Worm (Caenorhabditis elegans) whole organism, L4 larva: ENCODE results near the gene srw-48.

Experiments used
- F37D6.2 ChIP-seq: sonication (generic microtip); optimal IDR thresholded peaks from 2 replicates; lab custom pipeline; 2016; ENCODE audit warnings: mild to moderate bottlenecking, missing genetic modification characterization, missing compliant biosample characterization
- F49E8.2 ChIP-seq: sonication (generic microtip); optimal IDR thresholded peaks from 2 replicates; lab custom pipeline; 2016; ENCODE audit warnings: missing compliant biosample characterization, mild to moderate bottlenecking, missing genetic modification characterization, borderline replicate concordance
- T20F7.1 ChIP-seq: fragments of 200-800 bp; sonication (Bioruptor generic); optimal IDR thresholded peaks from 2 replicates; lab custom pipeline; 2018; ENCODE audit warnings: mild to moderate bottlenecking, missing genetic modification characterization, missing compliant biosample characterization
- ZK337.2 ChIP-seq: fragments of 200-800 bp; sonication (Bioruptor generic); IDR thresholded peaks from 2 replicates; pipeline ENCODE4 v1.3.6; 2022; ENCODE audit warnings: missing genetic modification reagents, missing genetic modification characterization, missing compliant biosample characterization
- ceh-82 ChIP-seq: sonication (generic microtip); optimal IDR thresholded peaks from 2 replicates; lab custom pipeline; 2017; ENCODE audit warnings: missing biosample characterization, missing genetic modification characterization
- daf-16 ChIP-seq, 3 experiments: sonication (generic microtip); optimal IDR thresholded peaks; 2 replicates each; lab custom pipeline; 2016 to 2017; ENCODE audit warnings: missing genetic modification characterization in 3 of 3, missing genetic modification reagents in 3 of 3, mild to moderate bottlenecking in 2 of 3, missing compliant biosample characterization in 2 of 3, missing biosample characterization in 1 of 3, moderate library complexity in 1 of 3
- dmd-6 ChIP-seq: fragments of 200-800 bp; sonication (Bioruptor generic); IDR thresholded peaks from 2 replicates; pipeline ENCODE4 v1.3.6; 2022; ENCODE audit warnings: missing genetic modification reagents, missing genetic modification characterization, missing compliant biosample characterization
- lin-1 ChIP-seq: fragments of 200-800 bp; sonication (Bioruptor generic); IDR thresholded peaks from 2 replicates; pipeline ENCODE4 v1.3.6; 2022; ENCODE audit warnings: missing genetic modification reagents, missing genetic modification characterization, missing compliant biosample characterization
- madf-5 ChIP-seq, 2 experiments: fragments of 200-800 bp; sonication (Bioruptor generic); IDR thresholded peaks; 2 replicates each; pipeline ENCODE4 v1.3.6; 2022; ENCODE audit warnings: missing compliant biosample characterization in 2 of 2, missing genetic modification characterization in 2 of 2
- madf-9 ChIP-seq: fragments of 200-800 bp; sonication (Bioruptor generic); conservative IDR thresholded peaks from 2 replicates; pipeline ENCODE4 v1.3.6; 2022; ENCODE audit warnings: missing genetic modification reagents, missing genetic modification characterization, missing compliant biosample characterization
- mep-1 ChIP-seq: fragments of 150-350 bp; sonication (generic microtip); optimal IDR thresholded peaks from 3 replicates; lab custom pipeline; 2014; ENCODE audit warnings: missing biosample characterization, missing genetic modification characterization
- mes-2 ChIP-seq: sonication (generic microtip); optimal IDR thresholded peaks from 2 replicates; lab custom pipeline; 2016; ENCODE audit warnings: missing genotype, mild to moderate bottlenecking, missing genetic modification characterization, missing compliant biosample characterization; ENCODE audit not compliant: poor library complexity, severe bottlenecking
- nhr-102 ChIP-seq: sonication (generic microtip); optimal IDR thresholded peaks from 2 replicates; lab custom pipeline; 2016; ENCODE audit warnings: mild to moderate bottlenecking, missing genetic modification characterization, moderate library complexity, missing compliant biosample characterization
- nhr-41 ChIP-seq: fragments of 200-800 bp; sonication (Bioruptor generic); IDR thresholded peaks from 2 replicates; pipeline ENCODE4 v1.3.6; 2022; ENCODE audit warnings: missing genetic modification reagents, missing genetic modification characterization, missing compliant biosample characterization
- pha-4 ChIP-seq, 2 experiments: fragments of 150-350 bp in 1 of 2; fragments of 200-800 bp in 1 of 2; sonication (Bioruptor generic) in 1 of 2; IDR thresholded peaks in 1 of 2; optimal IDR thresholded peaks in 1 of 2; 2 replicates each; pipeline versions ENCODE4 v1.3.6 to Lab custom; 2014 to 2022; ENCODE audit warnings: missing genetic modification characterization in 2 of 2, missing genetic modification reagents in 2 of 2, missing biosample characterization in 1 of 2, missing compliant biosample characterization in 1 of 2
- php-3 ChIP-seq: fragments of 200-800 bp; sonication (Bioruptor generic); IDR thresholded peaks from 2 replicates; pipeline ENCODE4 v1.3.6; 2022; ENCODE audit warnings: missing genetic modification reagents, missing genetic modification characterization, missing compliant biosample characterization
- set-16 ChIP-seq: fragments of 200-800 bp; sonication (Bioruptor generic); IDR thresholded peaks from 2 replicates; pipeline ENCODE4 v1.3.6; 2022; ENCODE audit warnings: missing genetic modification reagents, missing genetic modification characterization, missing compliant biosample characterization
- zip-11 ChIP-seq: fragments of 200-800 bp; sonication (Bioruptor generic); IDR thresholded peaks from 2 replicates; pipeline ENCODE4 v1.3.6; 2022; ENCODE audit warnings: missing genetic modification characterization, missing compliant biosample characterization
- ztf-7 ChIP-seq: fragments of 150-350 bp; optimal IDR thresholded peaks from 2 replicates; lab custom pipeline; 2014; ENCODE audit warnings: missing biosample characterization, missing genetic modification characterization

srw-48 gene

ce11 chrV:16470916-16471315 lies 50.1 kb downstream of the srw-48 start, which contains the start of gene srh-138:
srh-138 (minus strand) TSS chrV:16471016.
- TF ChIP-seq T20F7.1 (GFP tag; lab: Kevin White, UChicago), result no peak
- TF ChIP-seq daf-16 (GFP tag; optimal IDR thresholded peaks at IDR 0.05; lab: Kevin White, UChicago), result no peak
- TF ChIP-seq daf-16 (tag; optimal IDR thresholded peaks at IDR 0.05; lab: Kevin White, UChicago), result no peak
- TF ChIP-seq madf-9, result no peak
- no peak for TF ChIP-seq ztf-7 (tag; lab: Kevin White, UChicago)
- no peak for TF ChIP-seq zip-11 (GFP tag; lab: Robert Waterston, UW)
- TF ChIP-seq ZK337.2, result no peak
- TF ChIP-seq F49E8.2, result no peak
- TF ChIP-seq pha-4 (GFP tag; IDR thresholded peaks at IDR 0.05; lab: Robert Waterston, UW), result no peak
- TF ChIP-seq pha-4 (tag; optimal IDR thresholded peaks at IDR 0.05; lab: Kevin White, UChicago), result no peak
- no peak for TF ChIP-seq nhr-41 (GFP tag; lab: Robert Waterston, UW)
- no peak for TF ChIP-seq lin-1 (GFP tag; lab: Robert Waterston, UW)
- no peak for TF ChIP-seq ceh-82
- no peak for TF ChIP-seq mep-1
- TF ChIP-seq mes-2 (tag; lab: Kevin White, UChicago), result no peak
- no peak for TF ChIP-seq madf-5 (GFP tag; IDR thresholded peaks at IDR 0.05; lab: Robert Waterston, UW)
- no peak for TF ChIP-seq nhr-102 (tag; lab: Kevin White, UChicago)

- TF ChIP-seq php-3 (GFP tag; lab: Robert Waterston, UW) (0 out of 2 replicates have a peak, but pooled peaks have one; percentile 19), F37D6.2 (tag; lab: Kevin White, UChicago) (no peak), set-16 (GFP tag; lab: Robert Waterston, UW) (no peak; the same call in 1 of the 2 replicates), dmd-6 (GFP tag; lab: Robert Waterston, UW) (no peak)
These were observed 51.3 kb downstream of the srw-48 start, which contains the start of gene srw-35 for ce11 chrV:16471995-16472563. srw-35 (plus strand) TSS chrV:16472513.
